Worm (Caenorhabditis elegans) whole organism, L3 larva: ENCODE measurements around the gene srg-41.

Source experiments
- R02D3.7 ChIP-seq: fragments of 150-350 bp; optimal IDR thresholded peaks from 2 replicates; lab custom pipeline; 2014; ENCODE audit warnings: missing biosample characterization, missing genetic modification characterization
- ZK546.5 ChIP-seq: sonication (generic microtip); optimal IDR thresholded peaks from 2 replicates; lab custom pipeline; 2017; ENCODE audit warnings: missing biosample characterization, missing genetic modification characterization
- aly-2 ChIP-seq: fragments of 150-350 bp; optimal IDR thresholded peaks from 2 replicates; lab custom pipeline; 2014; ENCODE audit warnings: missing biosample characterization, missing genetic modification characterization
- ama-1 ChIP-seq: fragments of 150-350 bp; optimal IDR thresholded peaks from 2 replicates; lab custom pipeline; 2018
- ceh-16 ChIP-seq: sonication (generic microtip); optimal IDR thresholded peaks from 2 replicates; lab custom pipeline; 2017; ENCODE audit warnings: missing biosample characterization, missing genetic modification characterization
- ceh-28 ChIP-seq: fragments of 150-350 bp; optimal IDR thresholded peaks from 2 replicates; lab custom pipeline; 2014; ENCODE audit warnings: missing biosample characterization, missing genetic modification reagents, missing genetic modification characterization
- ceh-82 ChIP-seq: fragments of 150-350 bp; optimal IDR thresholded peaks from 2 replicates; lab custom pipeline; 2014; ENCODE audit warnings: missing biosample characterization, missing genetic modification characterization
- daf-12 ChIP-seq: fragments of 150-350 bp; optimal IDR thresholded peaks from 2 replicates; lab custom pipeline; 2014; ENCODE audit warnings: missing biosample characterization, missing genetic modification reagents, missing genetic modification characterization
- egl-27 ChIP-seq: sonication (generic microtip); optimal IDR thresholded peaks from 4 replicates; lab custom pipeline; 2017; ENCODE audit warnings: missing biosample characterization, missing genetic modification reagents, missing genetic modification characterization
- egl-5 ChIP-seq: fragments of 150-350 bp; optimal IDR thresholded peaks from 2 replicates; lab custom pipeline; 2017; ENCODE audit warnings: missing biosample characterization, missing genetic modification reagents, missing genetic modification characterization, inconsistent platforms
- elt-2 ChIP-seq: sonication (generic microtip); optimal IDR thresholded peaks from 2 replicates; lab custom pipeline; 2016; ENCODE audit warnings: missing genetic modification reagents, mild to moderate bottlenecking, missing genetic modification characterization, missing compliant biosample characterization
- elt-3 ChIP-seq, 3 experiments: fragments of 150-350 bp in 1 of 3; sonication (generic microtip) in 2 of 3; optimal IDR thresholded peaks; 2 replicates in 2 of 3; 4 replicates in 1 of 3; lab custom pipeline; 2014 to 2017; ENCODE audit warnings: missing biosample characterization in 3 of 3, missing genetic modification characterization in 3 of 3
- eor-1 ChIP-seq, 2 experiments: fragments of 150-350 bp; optimal IDR thresholded peaks; 2 replicates each; lab custom pipeline; 2014 to 2018; ENCODE audit warnings: missing biosample characterization in 2 of 2, missing genetic modification characterization in 2 of 2
- fkh-10 ChIP-seq: sonication (generic microtip); optimal IDR thresholded peaks from 2 replicates; lab custom pipeline; 2017; ENCODE audit warnings: missing biosample characterization, missing genetic modification reagents, missing genetic modification characterization
- fkh-2 ChIP-seq: fragments of 150-350 bp; optimal IDR thresholded peaks from 2 replicates; lab custom pipeline; 2014; ENCODE audit warnings: missing biosample characterization, missing genetic modification reagents, missing genetic modification characterization
- fos-1 ChIP-seq: fragments of 150-350 bp; optimal IDR thresholded peaks from 2 replicates; lab custom pipeline; 2014; ENCODE audit warnings: missing biosample characterization, missing genetic modification characterization
- hmg-11 ChIP-seq: sonication (generic microtip); optimal IDR thresholded peaks from 2 replicates; lab custom pipeline; 2016; ENCODE audit warnings: missing genetic modification characterization, missing compliant biosample characterization
- jun-1 ChIP-seq: fragments of 150-350 bp; optimal IDR thresholded peaks from 2 replicates; lab custom pipeline; 2014; ENCODE audit warnings: missing biosample characterization, missing genetic modification reagents, missing genetic modification characterization
- lin-15B ChIP-seq: fragments of 150-350 bp; optimal IDR thresholded peaks from 2 replicates; lab custom pipeline; 2014; ENCODE audit warnings: missing biosample characterization, missing genetic modification characterization
- lsy-12 ChIP-seq: sonication (generic microtip); optimal IDR thresholded peaks from 2 replicates; lab custom pipeline; 2016; ENCODE audit warnings: mild to moderate bottlenecking, missing genetic modification characterization, missing compliant biosample characterization
- mdl-1 ChIP-seq: fragments of 150-350 bp; optimal IDR thresholded peaks from 2 replicates; lab custom pipeline; 2014; ENCODE audit warnings: missing biosample characterization, missing genetic modification characterization
- mml-1 ChIP-seq: fragments of 150-350 bp; sonication (generic microtip); optimal IDR thresholded peaks from 3 replicates; lab custom pipeline; 2014; ENCODE audit warnings: missing biosample characterization, missing genetic modification characterization
- nfya-1 ChIP-seq: sonication (generic microtip); optimal IDR thresholded peaks from 2 replicates; lab custom pipeline; 2017; ENCODE audit warnings: missing genetic modification characterization, mild to moderate bottlenecking, missing compliant biosample characterization, antibody characterized with exemption, moderate library complexity; ENCODE audit not compliant: insufficient read depth
- nhr-11 ChIP-seq: fragments of 150-350 bp; optimal IDR thresholded peaks from 2 replicates; lab custom pipeline; 2014; ENCODE audit warnings: missing biosample characterization, missing genetic modification characterization
- nhr-12 ChIP-seq: fragments of 150-350 bp; optimal IDR thresholded peaks from 2 replicates; lab custom pipeline; 2014; ENCODE audit warnings: missing biosample characterization, missing genetic modification characterization
- nhr-23 ChIP-seq: fragments of 150-350 bp; optimal IDR thresholded peaks from 2 replicates; lab custom pipeline; 2014; ENCODE audit warnings: missing biosample characterization, missing genetic modification reagents, missing genetic modification characterization
- nhr-237 ChIP-seq: fragments of 150-350 bp; optimal IDR thresholded peaks from 2 replicates; lab custom pipeline; 2014; ENCODE audit warnings: missing biosample characterization, missing genetic modification characterization
- nhr-25 ChIP-seq: sonication (generic microtip); optimal IDR thresholded peaks from 2 replicates; lab custom pipeline; 2017; ENCODE audit warnings: missing biosample characterization, missing genetic modification characterization
- nhr-28 ChIP-seq: fragments of 150-350 bp; optimal IDR thresholded peaks from 2 replicates; lab custom pipeline; 2014; ENCODE audit warnings: missing biosample characterization, missing genetic modification characterization
- nhr-43 ChIP-seq: sonication (generic microtip); optimal IDR thresholded peaks from 2 replicates; lab custom pipeline; 2016; ENCODE audit warnings: mild to moderate bottlenecking, missing genetic modification characterization, missing compliant biosample characterization; ENCODE audit not compliant: poor library complexity, severe bottlenecking
- nhr-67 ChIP-seq: fragments of 150-350 bp; optimal IDR thresholded peaks from 2 replicates; lab custom pipeline; 2014; ENCODE audit warnings: missing biosample characterization, missing genetic modification characterization
- nhr-77 ChIP-seq: fragments of 150-350 bp; optimal IDR thresholded peaks from 2 replicates; lab custom pipeline; 2014; ENCODE audit warnings: missing biosample characterization, missing genetic modification characterization
- pha-4 ChIP-seq: fragments of 150-350 bp; optimal IDR thresholded peaks from 2 replicates; lab custom pipeline; 2014; ENCODE audit warnings: missing biosample characterization, missing genetic modification reagents, missing genetic modification characterization
- pqm-1 ChIP-seq: fragments of 150-350 bp; optimal IDR thresholded peaks from 2 replicates; lab custom pipeline; 2017; ENCODE audit warnings: missing biosample characterization, missing genetic modification characterization, inconsistent platforms
- sea-2 ChIP-seq: fragments of 150-350 bp; sonication (generic microtip); optimal IDR thresholded peaks from 4 replicates; lab custom pipeline; 2014; ENCODE audit warnings: missing biosample characterization, missing genetic modification reagents, missing genetic modification characterization
- skn-1 ChIP-seq: fragments of 150-350 bp; optimal IDR thresholded peaks from 2 replicates; lab custom pipeline; 2014; ENCODE audit warnings: missing biosample characterization, missing genetic modification characterization
- tbx-2 ChIP-seq: sonication (generic microtip); optimal IDR thresholded peaks from 2 replicates; lab custom pipeline; 2016; ENCODE audit warnings: mild to moderate bottlenecking, missing genetic modification characterization, missing compliant biosample characterization
- unc-39 ChIP-seq: sonication (generic microtip); optimal IDR thresholded peaks from 4 replicates; lab custom pipeline; 2017; ENCODE audit warnings: missing biosample characterization, missing genetic modification characterization
- unc-62 ChIP-seq: fragments of 150-350 bp; sonication (generic microtip); optimal IDR thresholded peaks from 4 replicates; lab custom pipeline; 2014; ENCODE audit warnings: missing biosample characterization, missing genetic modification reagents, missing genetic modification characterization
- zag-1 ChIP-seq: fragments of 150-350 bp; optimal IDR thresholded peaks from 2 replicates; lab custom pipeline; 2014; ENCODE audit warnings: missing biosample characterization, missing genetic modification characterization
- ztf-11 ChIP-seq: fragments of 150-350 bp; optimal IDR thresholded peaks from 2 replicates; lab custom pipeline; 2014; ENCODE audit warnings: missing biosample characterization, missing genetic modification characterization
- ztf-4 ChIP-seq: fragments of 150-350 bp; optimal IDR thresholded peaks from 2 replicates; lab custom pipeline; 2014; ENCODE audit warnings: missing biosample characterization, missing genetic modification characterization

srg-41 gene

DNA sequence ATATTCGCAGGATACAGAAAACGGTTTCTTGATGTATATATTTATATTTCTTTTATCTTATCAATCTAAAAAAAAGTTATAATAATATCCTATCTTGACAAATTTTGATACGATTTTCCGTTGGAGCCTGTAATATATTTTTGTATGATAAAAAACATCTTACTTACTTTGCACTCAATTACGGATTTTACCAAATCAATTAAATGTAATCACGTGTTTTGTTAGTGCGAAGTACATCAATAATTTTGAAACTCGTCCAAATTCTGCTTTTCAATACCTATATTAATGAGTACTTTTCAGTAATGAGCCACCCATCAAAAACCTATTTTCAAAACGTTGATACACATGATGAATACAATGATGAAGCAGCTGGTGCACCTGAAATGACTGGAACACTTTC, 12.3 kb downstream of the srg-41 start, which contains the start of gene T19C4.1:
T19C4.1 (plus strand) TSS at position 301 of the 400 bp plus-strand sequence.
- TF ChIP-seq nhr-237 (tag; lab: Kevin White, UChicago) = no peak
- no peak for TF ChIP-seq tbx-2
- no peak for TF ChIP-seq nhr-28 (tag; lab: Kevin White, UChicago)

DNA sequence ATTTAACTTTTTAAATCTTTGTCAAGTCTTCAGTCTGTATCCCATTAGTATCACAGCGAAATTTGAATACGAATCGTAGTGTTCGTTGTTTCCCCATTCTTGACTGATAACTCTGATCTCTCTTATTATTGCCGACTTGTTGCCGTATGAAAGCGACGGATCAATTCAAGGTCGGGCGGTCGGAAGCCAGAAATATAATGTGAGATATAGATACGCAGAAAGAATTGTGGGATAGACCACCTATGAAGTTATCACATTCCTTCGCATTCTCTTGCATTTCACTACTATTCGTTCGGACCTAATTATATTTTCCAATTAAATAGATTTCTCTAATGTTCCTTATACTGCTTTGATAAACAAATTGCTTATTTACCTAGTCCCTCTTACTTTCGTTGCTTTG, 12.7 kb downstream of the srg-41 start:
- TF ChIP-seq fos-1 (tag; lab: Kevin White, UChicago) (no peak), ztf-4 (no peak), nhr-25 (tag; lab: Kevin White, UChicago) (peak; percentile 36), zag-1 (tag; lab: Kevin White, UChicago) (no peak), elt-3 (tag; optimal IDR thresholded peaks at IDR 0.05; lab: Kevin White, UChicago) (peak in 1 of 3 experiments; percentile 36), ztf-11 (tag; lab: Kevin White, UChicago) (no peak), daf-12 (no peak)
- TF ChIP-seq, all 47 proteins: peak for 2

DNA sequence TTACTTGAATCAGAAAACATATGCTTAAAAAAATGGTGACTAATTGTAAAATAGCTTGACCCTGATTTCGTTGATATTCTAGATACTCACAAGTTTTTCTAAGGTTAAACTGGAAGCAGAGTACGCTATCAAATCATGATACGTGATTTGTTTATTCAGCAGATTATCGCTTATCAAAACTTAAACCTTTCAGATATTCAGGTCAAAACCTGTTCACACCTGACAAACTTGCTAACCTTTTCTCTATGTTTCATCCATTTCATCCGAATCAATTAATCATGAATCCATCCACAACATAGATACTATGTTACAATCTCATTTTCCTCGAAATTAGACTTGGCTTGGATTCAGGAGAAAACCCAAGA, 13.9 kb downstream of the srg-41 start:
- TF ChIP-seq ztf-4 (peak; percentile 55), nhr-23 (tag; lab: Kevin White, UChicago) (peak; percentile 35), tbx-2 (peak; percentile 41), pqm-1 (no peak), jun-1 (tag; lab: Kevin White, UChicago) (no peak), nhr-77 (no peak), mdl-1 (tag; lab: Kevin White, UChicago) (no peak), aly-2 (no peak), daf-12 (peak; percentile 1), fkh-2 (tag; lab: Kevin White, UChicago) (no peak), ceh-28 (tag; lab: Kevin White, UChicago) (no peak), elt-2 (tag; lab: Kevin White, UChicago) (no peak), pha-4 (tag; lab: Kevin White, UChicago) (no peak), nhr-43 (tag; lab: Kevin White, UChicago) (peak; percentile 76), nhr-25 (tag; lab: Kevin White, UChicago) (peak; percentile 57), R02D3.7 (tag; lab: Kevin White, UChicago) (no peak), mml-1 (no peak), elt-3 (tag; optimal IDR thresholded peaks at IDR 0.05; lab: Kevin White, UChicago) (peak in 1 of 3 experiments; percentile 6), nhr-67 (no peak), ama-1 (lab: Kevin White, UChicago) (peak; percentile 84)

DNA sequence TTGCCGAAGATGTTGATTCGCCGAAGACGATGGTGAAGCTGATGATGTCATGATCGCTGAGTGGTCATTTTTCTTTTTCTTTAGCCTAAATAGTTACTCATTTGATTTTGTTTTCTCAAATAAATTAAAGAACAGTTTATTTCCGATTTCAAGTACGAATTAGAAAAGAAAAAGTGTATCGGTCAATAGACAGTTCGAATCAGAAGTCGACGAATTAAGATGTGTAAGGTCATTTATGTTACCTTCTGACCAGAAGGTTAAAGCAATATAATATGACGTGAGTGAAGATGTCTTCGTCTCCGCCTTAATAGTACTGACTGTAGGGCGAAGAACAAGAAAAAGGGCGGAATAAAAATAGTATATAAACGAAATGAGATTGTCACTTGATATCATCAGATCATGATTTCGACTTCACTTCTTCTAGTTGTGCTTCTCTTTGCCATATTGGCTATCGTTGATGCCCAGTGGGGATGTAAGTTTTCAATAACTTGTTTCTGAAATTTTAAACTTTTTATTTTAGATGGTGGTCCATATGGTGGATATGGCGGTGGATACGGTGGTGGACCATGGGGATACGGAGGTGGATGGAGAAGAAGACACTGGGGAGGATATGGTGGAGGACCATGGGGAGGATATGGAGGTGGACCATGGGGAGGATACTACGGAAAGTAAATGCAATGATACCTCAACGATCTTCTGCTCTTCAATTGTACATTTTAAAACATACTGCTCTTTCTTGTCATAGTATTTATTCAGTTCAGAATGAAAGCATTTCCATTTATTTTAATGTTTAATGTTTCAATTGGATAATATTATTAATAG, 14.5 kb downstream of the srg-41 start, which contains the start of the genes T19C4.24 and nlp-33:
T19C4.24 (minus strand) TSS at position 51 of the 822 bp plus-strand sequence.
nlp-33 (plus strand) TSS at position 389 of the 822 bp plus-strand sequence.
- TF ChIP-seq eor-1 (tag; optimal IDR thresholded peaks at IDR 0.05; lab: Kevin White, UChicago) = no peak
- TF ChIP-seq ceh-16 (tag; lab: Kevin White, UChicago) = no peak
- TF ChIP-seq skn-1 (tag; lab: Kevin White, UChicago) = no peak
- TF ChIP-seq elt-3 (tag; optimal IDR thresholded peaks at IDR 0.05; lab: Kevin White, UChicago) = peak in 1 of 3 experiments; percentile 79
- no peak for TF ChIP-seq nhr-237 (tag; lab: Kevin White, UChicago)
- no peak for TF ChIP-seq zag-1 (tag; lab: Kevin White, UChicago)
- no peak for TF ChIP-seq mml-1
- no peak for TF ChIP-seq pha-4 (tag; lab: Kevin White, UChicago)
- TF ChIP-seq nhr-23 (tag; lab: Kevin White, UChicago) = peak; percentile 37
- TF ChIP-seq egl-27 (tag; lab: Kevin White, UChicago) = no peak
- TF ChIP-seq ceh-28 (tag; lab: Kevin White, UChicago) = no peak
- no peak for TF ChIP-seq ztf-11 (tag; lab: Kevin White, UChicago)
- TF ChIP-seq fos-1 (tag; lab: Kevin White, UChicago) = no peak
- TF ChIP-seq nhr-25 (tag; lab: Kevin White, UChicago) = peak; percentile 66
- no peak for TF ChIP-seq hmg-11
- no peak for TF ChIP-seq mdl-1 (tag; lab: Kevin White, UChicago)
- TF ChIP-seq egl-5 (tag; lab: Kevin White, UChicago) = no peak
- peak; percentile 34 for TF ChIP-seq nfya-1 (tag; lab: Kevin White, UChicago)
- no peak for TF ChIP-seq sea-2
- no peak for TF ChIP-seq fkh-10 (GFP tag; lab: Kevin White, UChicago)
- TF ChIP-seq nhr-28 (tag; lab: Kevin White, UChicago) = no peak
- no peak for TF ChIP-seq ZK546.5 (tag; lab: Kevin White, UChicago)
- no peak for TF ChIP-seq nhr-11 (tag; lab: Kevin White, UChicago)
- peak; percentile 8 for TF ChIP-seq R02D3.7 (tag; lab: Kevin White, UChicago)
- TF ChIP-seq nhr-77 = no peak
- TF ChIP-seq nhr-12 (tag; lab: Kevin White, UChicago) = no peak
- no peak for TF ChIP-seq ztf-4
- TF ChIP-seq elt-2 (tag; lab: Kevin White, UChicago) = no peak
- TF ChIP-seq ama-1 (lab: Kevin White, UChicago) = peak; percentile 91
- no peak for TF ChIP-seq jun-1 (tag; lab: Kevin White, UChicago)
- TF ChIP-seq ceh-82 (tag; lab: Kevin White, UChicago) = no peak
- no peak for TF ChIP-seq lin-15B (tag; lab: Kevin White, UChicago)
- no peak for TF ChIP-seq fkh-2 (tag; lab: Kevin White, UChicago)
- TF ChIP-seq unc-62 (GFP tag; lab: Kevin White, UChicago) = no peak
- TF ChIP-seq lsy-12 (tag; lab: Kevin White, UChicago) = no peak
- TF ChIP-seq tbx-2 = no peak
- no peak for TF ChIP-seq unc-39 (tag; lab: Kevin White, UChicago)
- no peak for TF ChIP-seq aly-2
- no peak for TF ChIP-seq nhr-67
